Fruit fly (Drosophila melanogaster): ENCODE data around the gene ctp.

DNA sequence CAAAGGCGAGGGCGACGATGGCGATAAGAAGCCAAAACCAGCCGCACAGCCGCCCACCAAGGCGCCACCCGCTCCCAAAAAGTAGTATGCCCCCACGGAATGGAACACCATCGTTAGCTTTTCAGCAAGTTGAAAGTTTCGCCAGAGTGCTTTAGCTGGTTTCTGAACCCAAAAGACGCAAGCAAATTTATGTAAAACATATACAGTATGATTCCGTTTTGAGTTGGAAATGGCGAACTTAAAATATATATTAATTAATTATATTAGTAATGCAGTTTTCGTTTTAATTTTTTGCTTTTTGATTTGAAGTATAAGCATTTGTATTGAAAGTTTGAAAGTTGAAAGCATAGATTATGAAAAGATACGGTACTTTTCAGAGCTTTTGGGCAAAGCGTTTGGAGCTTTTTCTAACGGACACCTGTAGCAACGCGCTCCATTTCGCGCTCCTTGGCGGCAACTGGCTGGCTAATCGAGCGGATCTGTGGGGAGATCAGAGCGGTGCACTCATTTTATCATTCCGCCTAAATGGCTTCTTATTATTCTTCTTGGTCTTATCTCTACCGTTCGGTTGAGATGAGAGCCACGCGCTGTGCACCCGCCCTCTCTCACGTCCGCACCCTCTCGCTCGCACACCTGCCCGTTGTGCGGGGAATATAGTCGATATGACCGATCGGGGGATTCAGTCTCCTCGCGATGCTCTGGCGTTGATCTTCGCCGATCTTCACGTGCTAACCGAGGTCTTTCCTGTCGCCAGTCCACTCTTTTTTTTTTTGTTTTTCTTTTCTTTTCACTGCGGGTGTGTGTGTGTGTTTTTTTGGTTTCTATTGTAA, 19.9 kb downstream of the ctp start, which contains the start of gene Proc-R:
- no peak for TF ChIP-seq bab1 (GFP tag; optimal IDR thresholded peaks at IDR 0.05)
- no peak for TF ChIP-seq cic (GFP tag; optimal IDR thresholded peaks at IDR 0.05)
- TF ChIP-seq Mnt (GFP tag; optimal IDR thresholded peaks at IDR 0.05), result no peak

Measured in whole organism, adult.